Worm (Caenorhabditis elegans) whole organism, young adult: ENCODE data around the gene nas-21.
A peak's percentile ranks its signal among the peaks of the same experiment; 100 is the strongest.

ENCODE experiments used
- B0019.2 ChIP-seq: fragments of 200-800 bp; sonication (Bioruptor generic); conservative IDR thresholded peaks from 2 replicates; pipeline ENCODE4 v1.3.6; 2022; ENCODE audit warnings: missing genetic modification reagents, missing genetic modification characterization, missing compliant biosample characterization
- B0261.1 ChIP-seq: sonication (generic microtip); optimal IDR thresholded peaks from 2 replicates; lab custom pipeline; 2016; ENCODE audit warnings: mild to moderate bottlenecking, missing genetic modification characterization, moderate library complexity, missing compliant biosample characterization
- F49E8.2 ChIP-seq: sonication (generic microtip); optimal IDR thresholded peaks from 3 replicates; lab custom pipeline; 2017; ENCODE audit warnings: missing genetic modification characterization, mild to moderate bottlenecking, missing compliant biosample characterization, antibody characterized with exemption, moderate library complexity; ENCODE audit not compliant: insufficient read depth
- cebp-1 ChIP-seq, 2 experiments: fragments of 200-800 bp in 1 of 2; sonication (Bioruptor generic) in 1 of 2; sonication (generic microtip) in 1 of 2; IDR thresholded peaks in 1 of 2; optimal IDR thresholded peaks in 1 of 2; 2 replicates each; pipeline versions ENCODE4 v1.3.6 to Lab custom; 2017 to 2022; ENCODE audit warnings: missing compliant biosample characterization in 2 of 2, missing genetic modification characterization in 2 of 2, mild to moderate bottlenecking in 1 of 2, missing genetic modification reagents in 1 of 2, moderate library complexity in 1 of 2
- madf-3 ChIP-seq: fragments of 200-800 bp; sonication (Bioruptor generic); IDR thresholded peaks from 2 replicates; pipeline ENCODE4 v1.3.6; 2022; ENCODE audit warnings: missing genetic modification reagents, missing genetic modification characterization, missing compliant biosample characterization
- nhr-120 ChIP-seq: fragments of 200-800 bp; sonication (Bioruptor generic); IDR thresholded peaks from 2 replicates; pipeline ENCODE4 v1.3.6; 2022; ENCODE audit warnings: missing genetic modification characterization, missing compliant biosample characterization
- pha-4 ChIP-seq: fragments of 150-350 bp; sonication (generic microtip); optimal IDR thresholded peaks from 2 replicates; lab custom pipeline; 2014; ENCODE audit warnings: missing biosample characterization, missing genetic modification reagents, missing genetic modification characterization
- unc-130 ChIP-seq: sonication (generic microtip); optimal IDR thresholded peaks from 2 replicates; lab custom pipeline; 2016; ENCODE audit warnings: missing genetic modification reagents, missing genetic modification characterization, missing compliant biosample characterization

- peak; percentile 16 for TF ChIP-seq pha-4 (tag; lab: Kevin White, UChicago)
- TF ChIP-seq B0261.1 (tag; lab: Kevin White, UChicago), result peak; percentile 14
- peak; percentile 76; the same call in 1 of the 2 replicates for TF ChIP-seq madf-3 (GFP tag; lab: Robert Waterston, UW)
- TF ChIP-seq nhr-120 (GFP tag; lab: Robert Waterston, UW), result no peak
- no peak for TF ChIP-seq B0019.2 (GFP tag; lab: Robert Waterston, UW)
- TF ChIP-seq cebp-1 (GFP tag; IDR thresholded peaks at IDR 0.05; lab: Robert Waterston, UW), result no peak
- no peak for TF ChIP-seq cebp-1 (tag; optimal IDR thresholded peaks at IDR 0.05; lab: Kevin White, UChicago)
- peak; percentile 57 for TF ChIP-seq unc-130
- TF ChIP-seq F49E8.2 (tag; lab: Kevin White, UChicago), result no peak
Measured at ce11 chrV:11521448-11521847, 49.1 kb downstream of the nas-21 start, which contains the start of gene pafo-1.
